Fruit fly (Drosophila melanogaster) ovary, adult (tissue): ENCODE data around the gene PMCA.

Experiments used
- CG17801 ChIP-seq: fragments of 200-800 bp; optimal IDR thresholded peaks from 2 replicates; lab custom pipeline; 2019; ENCODE audit warnings: missing biosample characterization, mild to moderate bottlenecking, missing genetic modification characterization, moderate library complexity; ENCODE audit not compliant: partially characterized antibody

Gene PMCA

DNA sequence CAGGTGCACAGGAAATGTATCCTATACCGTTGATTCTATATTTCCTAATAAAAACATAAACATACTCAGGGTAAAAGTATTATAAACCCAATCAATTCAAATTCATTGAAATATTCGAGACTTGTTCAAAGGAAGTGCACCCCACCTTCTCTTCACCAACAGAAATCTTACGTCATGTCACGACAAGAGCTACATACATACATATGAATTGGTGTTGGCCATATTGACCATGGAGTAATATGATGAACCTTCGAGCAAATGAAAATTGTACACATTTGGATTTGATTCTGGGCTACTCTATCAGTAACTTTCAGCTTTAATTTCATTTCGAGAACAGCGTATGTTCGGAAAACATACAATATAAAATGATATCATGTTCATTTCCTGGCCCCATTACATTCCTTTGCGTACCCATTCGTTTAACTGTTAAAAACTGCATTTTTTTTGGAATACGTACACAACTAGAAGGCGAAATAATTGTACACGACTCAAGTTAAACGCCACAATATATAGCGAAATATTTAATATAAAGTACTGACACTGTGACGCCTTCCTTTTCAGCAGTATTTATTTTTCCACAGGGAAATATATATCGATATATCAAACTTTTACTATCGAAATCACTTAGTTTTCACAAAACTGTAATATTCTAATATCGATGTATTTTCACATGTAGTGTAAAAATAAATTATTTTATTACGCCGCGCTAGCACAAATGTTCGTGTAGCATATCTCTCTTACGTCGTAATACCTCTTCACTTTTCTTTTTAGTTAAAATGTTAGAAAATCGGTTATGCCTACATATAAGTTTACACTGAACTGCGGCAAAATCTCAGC is at the start of gene PMCA:
Gene PMCA (minus strand): TSS at position 825 of the 837 bp plus-strand sequence.
- no peak for TF ChIP-seq CG17801 (GFP tag; lab: Kevin White, UChicago)

DNA sequence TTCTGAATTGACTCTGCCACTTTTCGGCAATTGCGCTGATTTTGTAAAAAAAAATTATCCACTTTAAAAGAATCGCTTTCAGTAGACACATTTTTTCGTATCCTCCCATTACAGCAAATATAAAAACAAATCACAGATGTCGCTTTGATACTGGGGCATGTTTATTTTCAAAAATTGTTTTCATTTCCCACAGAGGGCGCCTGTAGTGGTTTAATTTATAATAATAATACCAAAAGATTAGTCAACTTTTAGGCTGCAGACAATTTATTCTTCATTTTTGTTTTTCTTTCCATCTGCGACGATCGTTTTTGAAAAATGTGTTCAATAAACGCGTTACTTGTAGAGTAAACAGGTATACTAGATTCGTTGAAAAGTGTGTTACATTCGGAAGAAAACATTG is 48.1 kb upstream of the PMCA start:
- no peak for TF ChIP-seq CG17801 (GFP tag; lab: Kevin White, UChicago)

dm6 chr4:406330-406729 is 47.6 kb upstream of the PMCA start:
- TF ChIP-seq CG17801 (GFP tag; lab: Kevin White, UChicago): no peak

dm6 chr4:405225-405624 is 46.5 kb upstream of the PMCA start:
- TF ChIP-seq CG17801 (GFP tag; lab: Kevin White, UChicago): no peak

DNA sequence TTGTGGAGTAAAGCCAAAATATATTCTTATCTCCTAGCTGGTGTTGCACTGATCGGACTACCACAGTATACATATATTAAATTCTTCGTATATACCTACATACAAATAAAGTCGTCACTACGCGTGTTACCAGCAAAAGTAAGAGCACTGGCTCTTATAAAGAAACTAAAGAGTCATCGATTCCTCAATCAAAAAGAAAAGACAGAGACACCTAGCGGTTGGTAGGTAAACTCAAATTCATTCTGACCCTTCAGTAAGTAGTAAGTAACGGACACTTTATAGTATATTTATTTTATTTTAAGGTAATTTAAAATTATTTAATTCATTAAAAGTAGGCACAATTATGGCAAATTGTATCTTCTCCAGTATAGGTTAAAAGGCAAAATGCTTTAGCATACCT is 45.6 kb upstream of the PMCA start:
- TF ChIP-seq CG17801 (GFP tag; lab: Kevin White, UChicago): no peak

DNA sequence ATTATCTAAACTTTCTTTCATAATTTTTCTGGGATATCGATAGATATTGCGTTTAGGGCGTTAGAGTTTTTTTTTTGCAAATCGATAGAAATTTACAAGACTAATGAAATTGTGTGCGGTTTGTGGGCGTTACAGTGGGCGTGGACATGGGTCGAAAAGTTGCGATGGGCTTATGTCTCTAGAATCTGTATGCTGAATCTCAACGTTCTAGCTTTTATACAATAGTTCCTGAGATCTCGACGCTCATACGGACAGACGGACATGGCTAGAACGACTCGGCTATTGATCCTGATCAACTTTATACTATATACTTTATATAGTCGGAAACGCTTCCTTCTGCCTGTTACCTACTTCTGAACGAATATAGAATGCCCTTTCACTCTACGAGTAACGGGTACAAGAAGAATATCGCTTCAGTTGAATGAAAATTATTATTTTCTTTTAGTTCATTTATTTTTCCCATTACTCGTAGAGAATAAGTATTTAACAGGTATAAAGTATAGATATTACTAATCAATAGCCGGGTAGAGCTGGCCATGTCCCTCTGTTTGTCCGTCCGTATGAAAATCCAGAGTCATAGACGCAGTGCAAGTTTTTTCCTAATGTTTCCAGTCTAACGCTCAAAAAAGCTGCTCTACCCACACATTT is 44.3 kb upstream of the PMCA start:
- no peak for TF ChIP-seq CG17801 (GFP tag; lab: Kevin White, UChicago)

DNA sequence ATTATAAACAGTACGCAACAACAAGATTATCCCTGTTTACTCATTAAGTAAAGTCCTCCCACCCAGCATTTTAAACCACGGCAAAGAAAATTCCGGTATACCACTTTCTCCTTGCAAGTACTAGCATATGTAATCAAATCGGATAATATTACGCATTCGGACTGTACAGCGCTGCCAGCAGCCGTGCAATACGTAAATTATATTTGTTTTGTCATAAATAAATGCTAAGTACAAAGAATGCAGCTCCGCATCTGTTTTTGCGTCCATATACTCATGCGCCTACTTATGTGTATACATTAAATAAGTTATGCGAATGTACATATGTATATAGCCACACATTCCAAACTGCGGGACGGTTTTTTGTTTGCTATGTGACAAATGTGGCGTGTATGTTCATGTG is 39.8 kb upstream of the PMCA start:
- no peak for TF ChIP-seq CG17801 (GFP tag; lab: Kevin White, UChicago)

- TF ChIP-seq CG17801 (GFP tag; lab: Kevin White, UChicago): no peak
Measured at dm6 chr4:395869-396568, 37.3 kb upstream of the PMCA start.

DNA sequence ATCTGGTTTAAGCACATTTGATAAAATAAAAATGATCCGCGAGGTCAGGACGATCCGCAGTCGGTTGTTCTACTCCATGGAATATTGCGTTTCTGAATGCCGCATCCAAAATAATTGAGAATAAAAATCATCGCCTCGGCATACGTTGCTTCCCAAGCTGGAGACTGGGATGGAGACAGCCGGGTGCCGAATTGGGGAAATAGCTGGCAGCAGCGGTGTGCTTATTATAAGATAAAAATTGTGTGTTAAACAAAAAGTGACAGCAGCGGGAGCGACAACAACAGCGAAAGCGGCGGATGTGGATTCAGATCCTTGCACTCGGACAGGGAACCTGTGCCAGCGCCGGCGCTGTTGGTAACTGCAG is 36.8 kb upstream of the PMCA start, which contains the start of gene dati:
Gene dati (minus strand): TSS at position 101 of the 364 bp plus-strand sequence.
- no peak for TF ChIP-seq CG17801 (GFP tag; lab: Kevin White, UChicago)

DNA sequence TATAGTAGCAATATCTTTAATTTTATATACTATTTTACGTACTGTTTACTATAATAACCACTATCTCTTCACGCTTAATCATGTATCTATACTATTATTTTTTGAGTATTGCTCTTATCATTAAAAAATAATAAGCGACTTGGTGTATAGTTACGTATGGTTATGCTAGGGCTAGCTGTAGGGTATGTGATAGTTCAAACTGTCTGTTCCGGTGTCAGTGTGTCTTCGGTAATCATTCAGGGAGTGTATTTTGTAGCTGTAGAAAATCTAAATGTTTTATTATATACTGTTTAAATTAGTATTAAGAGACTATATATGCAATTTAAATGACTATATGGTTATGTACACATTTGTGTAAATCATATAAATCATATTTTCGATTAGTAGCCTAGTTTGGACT is 35.7 kb upstream of the PMCA start:
- TF ChIP-seq CG17801 (GFP tag; lab: Kevin White, UChicago): no peak

dm6 chr4:393190-393799 is 34.6 kb upstream of the PMCA start:
- no peak for TF ChIP-seq CG17801 (GFP tag; lab: Kevin White, UChicago)

- TF ChIP-seq CG17801 (GFP tag; lab: Kevin White, UChicago): no peak
Measured at dm6 chr4:388784-389313, 30.1 kb upstream of the PMCA start.

dm6 chr4:386752-387151 is 28.0 kb upstream of the PMCA start:
- no peak for TF ChIP-seq CG17801 (GFP tag; lab: Kevin White, UChicago)

dm6 chr4:385227-385795 is 26.6 kb upstream of the PMCA start:
- no peak for TF ChIP-seq CG17801 (GFP tag; lab: Kevin White, UChicago)
